Worm (Caenorhabditis elegans) whole organism, young adult: ENCODE results near the gene vrk-1.
A peak's percentile ranks its signal among the peaks of the same experiment; 100 is the strongest.
"Not testable (repeated sequence)": the region's sequence is repeated elsewhere in the genome, so short reads cannot be mapped to it uniquely, and the experiment has no call there.

Experiments
- B0019.2 ChIP-seq: fragments of 200-800 bp; sonication (Bioruptor generic); conservative IDR thresholded peaks from 2 replicates; pipeline ENCODE4 v1.3.6; 2022; ENCODE audit warnings: missing genetic modification reagents, missing genetic modification characterization, missing compliant biosample characterization
- B0336.3 ChIP-seq: fragments of 200-800 bp; sonication (Bioruptor generic); IDR thresholded peaks from 2 replicates; pipeline ENCODE4 v1.3.6; 2022; ENCODE audit warnings: missing genetic modification characterization, missing compliant biosample characterization
- C17E4.6 ChIP-seq: fragments of 200-800 bp; sonication (Bioruptor generic); IDR thresholded peaks from 2 replicates; pipeline ENCODE4 v1.3.6; 2022; ENCODE audit warnings: missing genetic modification reagents, missing genetic modification characterization, missing compliant biosample characterization
- F10E7.11 ChIP-seq: sonication (generic microtip); optimal IDR thresholded peaks from 2 replicates; lab custom pipeline; 2017; ENCODE audit warnings: mild to moderate bottlenecking, missing genetic modification characterization, moderate library complexity, missing compliant biosample characterization
- F23B12.7 ChIP-seq: sonication (generic microtip); optimal IDR thresholded peaks from 2 replicates; lab custom pipeline; 2017; ENCODE audit warnings: missing genetic modification characterization, mild to moderate bottlenecking, missing compliant biosample characterization, antibody characterized with exemption, moderate library complexity; ENCODE audit not compliant: insufficient read depth
- F33H1.4 ChIP-seq: fragments of 200-800 bp; sonication (Bioruptor generic); IDR thresholded peaks from 2 replicates; pipeline ENCODE4 v1.3.6; 2022; ENCODE audit warnings: missing genetic modification reagents, missing genetic modification characterization, missing compliant biosample characterization
- F49E8.2 ChIP-seq: sonication (generic microtip); optimal IDR thresholded peaks from 3 replicates; lab custom pipeline; 2017; ENCODE audit warnings: missing genetic modification characterization, mild to moderate bottlenecking, missing compliant biosample characterization, antibody characterized with exemption, moderate library complexity; ENCODE audit not compliant: insufficient read depth
- F55B11.4 ChIP-seq: sonication (generic microtip); optimal IDR thresholded peaks from 2 replicates; lab custom pipeline; 2016; ENCODE audit warnings: missing compliant biosample characterization, missing genetic modification characterization, borderline replicate concordance; ENCODE audit not compliant: insufficient read depth
- T07F8.4 ChIP-seq: sonication (generic microtip); optimal IDR thresholded peaks from 2 replicates; lab custom pipeline; 2016; ENCODE audit warnings: mild to moderate bottlenecking, missing genetic modification characterization, moderate library complexity, missing compliant biosample characterization
- Y95B8A.8 ChIP-seq: fragments of 200-800 bp; sonication (Bioruptor generic); IDR thresholded peaks from 2 replicates; pipeline ENCODE4 v1.3.6; 2022; ENCODE audit warnings: missing genetic modification reagents, missing genetic modification characterization, missing compliant biosample characterization
- akir-1 ChIP-seq: fragments of 200-800 bp; sonication (Bioruptor generic); optimal IDR thresholded peaks from 2 replicates; lab custom pipeline; 2018; ENCODE audit warnings: mild to moderate bottlenecking, missing genetic modification characterization, moderate library complexity, missing compliant biosample characterization
- attf-6 ChIP-seq: fragments of 200-800 bp; sonication (Bioruptor generic); IDR thresholded peaks from 2 replicates; pipeline ENCODE4 v1.3.6; 2022; ENCODE audit warnings: missing genetic modification reagents, missing genetic modification characterization, missing compliant biosample characterization
- bed-1 ChIP-seq: fragments of 200-800 bp; sonication (Bioruptor generic); IDR thresholded peaks from 2 replicates; pipeline ENCODE4 v1.3.6; 2022; ENCODE audit warnings: missing genetic modification reagents, missing genetic modification characterization, missing compliant biosample characterization
- cebp-2 ChIP-seq: fragments of 200-800 bp; sonication (Bioruptor generic); IDR thresholded peaks from 2 replicates; pipeline ENCODE4 v1.3.6; 2022; ENCODE audit warnings: missing genetic modification characterization, missing compliant biosample characterization
- ceh-79 ChIP-seq: sonication (generic microtip); optimal IDR thresholded peaks from 2 replicates; lab custom pipeline; 2017; ENCODE audit warnings: mild to moderate bottlenecking, missing genetic modification characterization, missing compliant biosample characterization
- die-1 ChIP-seq: sonication (generic microtip); optimal IDR thresholded peaks from 2 replicates; lab custom pipeline; 2016; ENCODE audit warnings: missing genotype, mild to moderate bottlenecking, missing genetic modification characterization, missing compliant biosample characterization
- efl-1 ChIP-seq: fragments of 150-350 bp; optimal IDR thresholded peaks from 2 replicates; lab custom pipeline; 2014; ENCODE audit warnings: missing biosample characterization, missing genetic modification reagents, missing genetic modification characterization
- egl-18 ChIP-seq: fragments of 200-800 bp; sonication (Bioruptor generic); IDR thresholded peaks from 2 replicates; pipeline ENCODE4 v1.3.6; 2022; ENCODE audit warnings: missing genetic modification reagents, missing genetic modification characterization, missing compliant biosample characterization
- egl-44 ChIP-seq: fragments of 200-800 bp; sonication (Bioruptor generic); IDR thresholded peaks from 2 replicates; pipeline ENCODE4 v1.3.6; 2022; ENCODE audit warnings: missing genetic modification reagents, missing genetic modification characterization, missing compliant biosample characterization
- gei-17 ChIP-seq: fragments of 200-800 bp; sonication (Bioruptor generic); optimal IDR thresholded peaks from 2 replicates; lab custom pipeline; 2018; ENCODE audit warnings: mild to moderate bottlenecking, missing genetic modification characterization, missing compliant biosample characterization
- him-1 ChIP-seq: sonication (generic microtip); optimal IDR thresholded peaks from 2 replicates; lab custom pipeline; 2016; ENCODE audit warnings: missing genotype, missing genetic modification reagents, missing genetic modification characterization, missing compliant biosample characterization
- hlh-26 ChIP-seq: fragments of 200-800 bp; sonication (Bioruptor generic); conservative IDR thresholded peaks from 2 replicates; pipeline ENCODE4 v1.3.6; 2022; ENCODE audit warnings: missing genetic modification reagents, missing genetic modification characterization, missing compliant biosample characterization
- hmg-1.2 ChIP-seq: fragments of 200-800 bp; sonication (Bioruptor generic); IDR thresholded peaks from 2 replicates; pipeline ENCODE4 v1.3.6; 2022; ENCODE audit warnings: missing genetic modification reagents, missing genetic modification characterization, missing compliant biosample characterization
- lin-26 ChIP-seq: fragments of 200-800 bp; sonication (Bioruptor generic); IDR thresholded peaks from 2 replicates; pipeline ENCODE4 v1.3.6; 2022; ENCODE audit warnings: missing genetic modification reagents, missing genetic modification characterization, missing compliant biosample characterization
- lin-35 ChIP-seq, 3 experiments: fragments of 150-350 bp in 2 of 3; sonication (generic microtip) in 1 of 3; optimal IDR thresholded peaks; 2 replicates each; lab custom pipeline; 2014 to 2018; ENCODE audit warnings: missing biosample characterization in 3 of 3, missing genetic modification characterization in 3 of 3, missing genetic modification reagents in 3 of 3
- lin-54 ChIP-seq: fragments of 200-800 bp; sonication (Bioruptor generic); optimal IDR thresholded peaks from 2 replicates; lab custom pipeline; 2018; ENCODE audit warnings: mild to moderate bottlenecking, missing genetic modification characterization, missing compliant biosample characterization
- madf-10 ChIP-seq: sonication (generic microtip); optimal IDR thresholded peaks from 2 replicates; lab custom pipeline; 2016; ENCODE audit warnings: mild to moderate bottlenecking, missing genetic modification characterization, missing compliant biosample characterization
- madf-6 ChIP-seq: fragments of 200-800 bp; sonication (Bioruptor generic); IDR thresholded peaks from 2 replicates; pipeline ENCODE4 v1.3.6; 2022; ENCODE audit warnings: missing genetic modification reagents, missing genetic modification characterization, missing compliant biosample characterization
- mxl-1 ChIP-seq: sonication (generic microtip); optimal IDR thresholded peaks from 2 replicates; lab custom pipeline; 2016; ENCODE audit warnings: missing genetic modification characterization, missing compliant biosample characterization
- nfya-2 ChIP-seq: fragments of 200-800 bp; sonication (Bioruptor generic); IDR thresholded peaks from 2 replicates; pipeline ENCODE4 v1.3.6; 2022; ENCODE audit warnings: missing genetic modification reagents, missing genetic modification characterization, missing compliant biosample characterization
- nhr-27 ChIP-seq: fragments of 200-800 bp; sonication (Bioruptor generic); optimal IDR thresholded peaks from 2 replicates; lab custom pipeline; 2018; ENCODE audit warnings: mild to moderate bottlenecking, missing genetic modification characterization, moderate library complexity, missing compliant biosample characterization
- nhr-80 ChIP-seq: sonication (generic microtip); optimal IDR thresholded peaks from 2 replicates; lab custom pipeline; 2016; ENCODE audit warnings: missing genetic modification characterization, missing compliant biosample characterization
- nhr-90 ChIP-seq: sonication (generic microtip); optimal IDR thresholded peaks from 2 replicates; lab custom pipeline; 2016; ENCODE audit warnings: missing genotype, mild to moderate bottlenecking, missing genetic modification characterization, missing compliant biosample characterization
- pha-4 ChIP-seq: fragments of 150-350 bp; sonication (generic microtip); optimal IDR thresholded peaks from 2 replicates; lab custom pipeline; 2014; ENCODE audit warnings: missing biosample characterization, missing genetic modification reagents, missing genetic modification characterization
- repo-1 ChIP-seq: sonication (generic microtip); optimal IDR thresholded peaks from 2 replicates; lab custom pipeline; 2017; ENCODE audit warnings: mild to moderate bottlenecking, missing genetic modification characterization, missing compliant biosample characterization
- tbp1 ChIP-seq: fragments of 200-800 bp; sonication (Bioruptor generic); optimal IDR thresholded peaks from 2 replicates; lab custom pipeline; 2018; ENCODE audit warnings: mild to moderate bottlenecking, missing genetic modification characterization, missing compliant biosample characterization
- tlf-1 ChIP-seq: fragments of 200-800 bp; sonication (Bioruptor generic); optimal IDR thresholded peaks from 2 replicates; lab custom pipeline; 2018; ENCODE audit warnings: mild to moderate bottlenecking, missing genetic modification characterization, missing compliant biosample characterization
- zfh-2 ChIP-seq: fragments of 200-800 bp; sonication (Bioruptor generic); conservative IDR thresholded peaks from 2 replicates; pipeline ENCODE4 v1.3.6; 2022; ENCODE audit warnings: missing genetic modification reagents, missing genetic modification characterization, missing compliant biosample characterization
- ztf-28 ChIP-seq: fragments of 200-800 bp; sonication (Bioruptor generic); IDR thresholded peaks from 2 replicates; pipeline ENCODE4 v1.3.6; 2022; ENCODE audit warnings: missing genetic modification reagents, missing genetic modification characterization, missing compliant biosample characterization

The vrk-1 gene

DNA sequence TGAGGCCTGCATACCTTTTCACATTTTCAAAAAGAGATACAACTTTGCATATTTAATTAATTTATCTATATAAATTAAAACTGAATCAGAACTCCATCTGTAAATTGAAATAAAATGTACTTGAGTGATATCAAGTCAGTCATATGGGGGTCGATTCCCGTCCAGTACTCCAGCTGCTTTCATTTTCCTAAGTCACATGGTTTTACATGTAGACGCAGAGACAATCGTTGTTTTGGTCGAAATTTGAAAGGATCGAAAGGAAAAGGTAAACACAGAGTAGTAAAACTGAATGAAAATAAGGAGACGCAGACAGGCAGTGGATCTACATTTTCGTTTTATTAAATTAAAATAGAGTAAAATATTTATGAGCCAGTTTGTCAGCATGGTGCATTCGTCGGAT is 47.6 kb upstream of the vrk-1 start:
- TF ChIP-seq bed-1 (GFP tag; lab: Robert Waterston, UW) (no peak), pha-4 (tag; lab: Kevin White, UChicago) (peak; percentile 26), ztf-28 (no peak)

DNA sequence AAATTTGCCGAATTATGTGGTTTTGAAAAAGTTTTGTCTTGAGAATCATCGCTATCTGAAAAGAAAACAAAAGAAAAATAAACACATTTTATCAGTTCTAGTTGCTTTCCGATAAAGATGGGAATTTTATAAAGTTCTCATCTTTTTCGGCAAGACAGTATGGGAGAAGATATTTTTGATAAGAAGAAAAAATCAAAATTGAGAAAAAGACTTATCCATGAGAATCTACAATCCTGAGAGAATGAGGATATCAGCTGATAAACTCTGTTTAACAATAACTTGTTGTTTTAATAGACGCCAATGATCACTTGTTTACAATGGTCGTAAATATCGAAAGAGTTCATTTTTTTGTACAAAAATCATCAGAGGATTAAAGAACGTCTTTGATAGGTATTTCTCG is 45.7 kb upstream of the vrk-1 start, which contains the start of gene F55C12.6:
F55C12.6 (minus strand) TSS at position 101 of the 400 bp plus-strand sequence.
- TF ChIP-seq C17E4.6 (GFP tag; lab: Robert Waterston, UW), result no peak
- no peak for TF ChIP-seq attf-6
- TF ChIP-seq F55B11.4 (tag; lab: Kevin White, UChicago), result no peak
- no peak for TF ChIP-seq nhr-80 (tag; lab: Kevin White, UChicago)
- no peak for TF ChIP-seq nfya-2 (GFP tag; lab: Robert Waterston, UW)
- no peak for TF ChIP-seq repo-1 (tag; lab: Kevin White, UChicago)
- no peak for TF ChIP-seq Y95B8A.8
- TF ChIP-seq egl-44 (GFP tag; lab: Robert Waterston, UW), result no peak
- no peak for TF ChIP-seq nhr-90
- TF ChIP-seq him-1 (tag; lab: Kevin White, UChicago), result no peak
- no peak for TF ChIP-seq B0019.2 (GFP tag; lab: Robert Waterston, UW)
- TF ChIP-seq lin-54 (GFP tag; lab: Kevin White, UChicago), result no peak
- no peak for TF ChIP-seq F10E7.11 (tag; lab: Kevin White, UChicago)
- TF ChIP-seq cebp-2 (GFP tag; lab: Robert Waterston, UW), result no peak
- no peak for TF ChIP-seq die-1 (tag; lab: Kevin White, UChicago)
- TF ChIP-seq T07F8.4, result no peak
- no peak for TF ChIP-seq gei-17 (GFP tag; lab: Kevin White, UChicago)

DNA sequence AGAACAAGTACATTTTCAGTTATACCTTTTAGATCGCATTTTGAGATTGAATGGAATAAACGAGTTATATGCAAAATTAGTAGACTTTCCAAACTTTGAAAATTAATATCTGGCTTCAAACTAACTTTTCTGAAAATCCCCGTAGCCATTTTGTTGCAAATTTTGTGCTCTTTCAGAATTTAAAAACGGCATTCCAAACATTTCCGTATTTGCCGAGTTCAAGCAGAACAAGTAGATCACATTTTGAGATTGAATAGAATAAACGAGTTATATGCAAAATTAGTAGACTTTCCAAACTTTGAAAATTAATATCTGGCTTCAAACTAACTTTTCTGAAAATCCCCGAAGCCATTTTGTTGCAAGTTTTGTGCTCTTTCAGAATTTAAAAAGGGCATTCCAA is 45.3 kb upstream of the vrk-1 start, which contains the start of gene F55C12.2:
F55C12.2 (plus strand) TSS at position 301 of the 400 bp plus-strand sequence.
- TF ChIP-seq repo-1 (tag; lab: Kevin White, UChicago); lin-35 (GFP tag; optimal IDR thresholded peaks at IDR 0.05; lab: Kevin White, UChicago); B0336.3 (GFP tag; lab: Robert Waterston, UW): not testable (repeated sequence)

DNA sequence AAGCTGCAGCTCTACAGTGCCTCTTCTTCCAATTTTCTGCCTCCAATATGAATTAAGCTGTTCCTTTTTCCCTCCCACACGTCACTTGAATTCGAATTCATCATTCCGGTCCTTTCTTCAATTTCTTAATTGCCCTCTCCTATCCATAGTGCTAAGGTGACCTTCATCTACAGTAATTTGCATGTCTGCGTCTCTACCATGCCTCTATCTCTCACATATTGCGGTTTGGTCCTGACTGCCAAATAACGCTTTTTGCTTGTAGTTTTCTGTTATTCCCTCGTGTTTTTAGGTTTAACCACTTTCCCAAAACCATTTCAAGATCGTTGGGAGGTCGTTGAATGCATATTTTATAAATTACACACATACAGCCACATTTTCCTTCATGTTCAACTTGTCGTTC is 41.1 kb upstream of the vrk-1 start:
- TF ChIP-seq lin-26 (0 out of 2 replicates have a peak, but pooled peaks have one; percentile 25), F33H1.4 (GFP tag; lab: Robert Waterston, UW) (no peak)

DNA sequence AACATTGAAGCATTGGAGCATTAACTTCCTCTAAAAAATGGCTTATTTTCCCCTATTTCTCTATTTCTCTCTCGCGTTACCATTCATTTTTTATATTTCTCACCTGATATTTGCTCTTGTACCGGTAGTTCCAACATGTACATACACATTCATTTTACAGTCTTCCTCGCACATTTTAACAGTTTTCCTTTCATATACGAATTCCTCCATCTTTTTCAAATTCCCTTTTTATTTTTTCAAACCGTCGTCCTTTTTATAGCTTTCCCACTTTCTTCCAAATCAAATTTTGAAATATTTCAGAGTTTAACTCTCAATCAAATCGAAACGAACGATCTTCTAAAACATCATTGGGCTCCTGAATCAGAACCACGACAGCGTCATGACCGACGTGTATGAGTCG is 37.5 kb upstream of the vrk-1 start, which contains the start of gene rfip-1:
rfip-1 (plus strand) TSS at position 301 of the 400 bp plus-strand sequence.
- no peak for TF ChIP-seq madf-6 (GFP tag; lab: Robert Waterston, UW)
- TF ChIP-seq lin-35 (GFP tag; optimal IDR thresholded peaks at IDR 0.05; lab: Kevin White, UChicago), result no peak
- TF ChIP-seq ceh-79 (tag; lab: Kevin White, UChicago), result no peak

DNA sequence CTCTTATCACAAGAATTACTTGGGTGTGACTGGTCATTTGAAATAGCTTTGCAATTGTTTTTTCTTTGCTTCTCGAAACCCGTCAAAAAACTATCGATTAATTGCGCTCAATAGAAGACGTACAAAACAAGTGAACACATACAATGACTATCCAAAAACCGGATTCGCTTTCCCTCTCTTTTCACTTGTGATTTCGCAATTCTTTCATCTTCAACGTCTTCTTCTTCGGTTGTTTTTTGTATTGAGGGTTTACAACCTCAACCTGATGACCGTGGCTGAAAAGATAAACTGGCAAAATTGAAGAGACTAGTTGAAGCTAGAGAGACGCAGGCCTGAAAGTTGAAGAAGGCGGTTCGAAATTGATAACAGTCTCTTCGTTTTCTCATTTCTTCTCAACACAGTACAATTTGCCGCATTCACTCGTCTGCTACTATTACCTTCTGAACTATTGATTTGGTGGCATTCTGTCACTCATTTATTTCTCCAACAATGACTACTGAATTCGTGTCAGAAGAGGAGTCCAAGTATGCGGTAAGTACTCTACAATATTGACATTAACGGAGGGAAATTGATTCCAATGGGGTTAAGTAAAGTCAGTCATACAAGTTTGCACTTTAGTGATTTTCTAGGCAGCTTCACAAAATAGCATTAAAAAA is 35.7 kb upstream of the vrk-1 start:
- TF ChIP-seq F55B11.4 (tag; lab: Kevin White, UChicago), result no peak
- no peak for TF ChIP-seq hlh-26 (GFP tag; lab: Robert Waterston, UW)
- TF ChIP-seq mxl-1 (tag; lab: Kevin White, UChicago), result no peak
- TF ChIP-seq akir-1 (GFP tag; lab: Kevin White, UChicago), result no peak
- no peak for TF ChIP-seq F23B12.7 (tag; lab: Kevin White, UChicago)
- no peak for TF ChIP-seq F49E8.2 (tag; lab: Kevin White, UChicago)
- no peak for TF ChIP-seq efl-1 (GFP tag; lab: Kevin White, UChicago)
- no peak for TF ChIP-seq egl-18 (GFP tag; lab: Robert Waterston, UW)
- no peak for TF ChIP-seq tlf-1
- TF ChIP-seq tbp1 (GFP tag; lab: Kevin White, UChicago), result no peak
- peak; percentile 16; the same call in 1 of the 2 replicates for TF ChIP-seq hmg-1.2 (GFP tag; lab: Robert Waterston, UW)
- TF ChIP-seq nhr-27 (tag; lab: Kevin White, UChicago), result no peak
- TF ChIP-seq madf-10 (tag; lab: Kevin White, UChicago), result no peak
- no peak for TF ChIP-seq zfh-2
